Worm (Caenorhabditis elegans): Measurements from ENCODE around the gene T25F10.3.

DNA sequence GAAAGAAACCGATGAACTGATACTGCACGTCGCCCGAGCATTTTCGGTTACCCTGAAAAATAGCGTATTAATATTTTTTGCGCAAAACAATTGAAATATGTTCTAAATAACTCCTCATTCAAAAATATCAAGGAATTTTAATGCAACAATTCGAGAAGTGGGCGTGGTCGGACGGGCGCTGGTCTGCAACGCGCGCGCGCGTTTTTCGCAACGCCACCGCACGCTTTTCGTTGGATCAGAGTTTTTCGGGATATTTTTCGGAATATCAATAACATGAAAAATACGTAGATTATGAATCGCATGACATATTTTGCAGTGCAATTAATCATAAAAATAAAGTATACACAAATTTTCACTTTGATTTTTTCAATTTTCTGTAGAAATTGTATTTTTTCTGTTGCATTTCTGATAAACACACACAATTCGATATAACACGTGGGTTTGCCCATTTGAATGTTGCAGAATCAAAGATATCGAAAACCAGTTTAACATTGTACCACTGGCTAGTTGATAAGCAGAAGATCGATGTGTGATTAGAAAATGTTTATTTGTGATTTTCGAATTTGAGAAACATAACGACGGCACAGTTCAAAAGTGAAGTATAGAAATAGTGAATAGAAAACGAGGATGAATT is 35.7 kb upstream of the T25F10.3 start, which contains the start of gene dlst-1:
- TF ChIP-seq ceh-100 (GFP tag; IDR thresholded peaks at IDR 0.05) = no peak
- TF ChIP-seq ekl-4 (GFP tag; IDR thresholded peaks at IDR 0.05) = peak; percentile 17; the same call in 1 of the 2 replicates
- peak; percentile 48 for TF ChIP-seq lsl-1 (GFP tag; optimal IDR thresholded peaks at IDR 0.05)
- TF ChIP-seq snpc-4 (GFP tag; optimal IDR thresholded peaks at IDR 0.05) = peak; percentile 3
- peak in 2 of 4 experiments; percentile 45 to 50 for TF ChIP-seq snpc-4 (tag; optimal IDR thresholded peaks at IDR 0.05)
- TF ChIP-seq hsf-1 (GFP tag; IDR thresholded peaks at IDR 0.05) = 0 out of 2 replicates have a peak, but pooled peaks have one; percentile 17

All from whole organism, young adult.